Worm (Caenorhabditis elegans): ENCODE measurements around the gene ZK1127.4.
A peak's percentile ranks its signal among the peaks of the same experiment; 100 is the strongest.

The ZK1127.4 gene

ce11 chrII:7053649-7054048 is at the start of gene ZK1127.4:
TSS of gene ZK1127.4 (plus strand) at chrII:7053949.
- TF ChIP-seq nhr-12 (tag; optimal IDR thresholded peaks at IDR 0.05) (no peak), ceh-9 (tag; optimal IDR thresholded peaks at IDR 0.05) (no peak), nhr-28 (tag; optimal IDR thresholded peaks at IDR 0.05) (no peak), ztf-11 (tag; optimal IDR thresholded peaks at IDR 0.05) (no peak), egl-27 (tag; optimal IDR thresholded peaks at IDR 0.05) (no peak), skn-1 (tag; optimal IDR thresholded peaks at IDR 0.05) (no peak), elt-1 (tag; optimal IDR thresholded peaks at IDR 0.05) (no peak), egl-5 (tag; optimal IDR thresholded peaks at IDR 0.05) (no peak), nhr-76 (tag; optimal IDR thresholded peaks at IDR 0.05) (no peak), zag-1 (tag; optimal IDR thresholded peaks at IDR 0.05) (no peak), daf-12 (tag; optimal IDR thresholded peaks at IDR 0.05) (no peak), jun-1 (tag; optimal IDR thresholded peaks at IDR 0.05) (no peak), nhr-11 (tag; optimal IDR thresholded peaks at IDR 0.05) (no peak)

ce11 chrII:7012592-7012991 is 41.2 kb upstream of the ZK1127.4 start, which contains the start of gene sqv-7:
TSS of gene sqv-7 (minus strand) at chrII:7012692.
- TF ChIP-seq tbx-2 (tag; optimal IDR thresholded peaks at IDR 0.05) (no peak), ztf-4 (tag; optimal IDR thresholded peaks at IDR 0.05) (no peak), nhr-43 (tag; optimal IDR thresholded peaks at IDR 0.05; ENCODE audit: poor library complexity, severe bottlenecking) (no peak), snpc-4 (tag; optimal IDR thresholded peaks at IDR 0.05) (no peak), mml-1 (tag; optimal IDR thresholded peaks at IDR 0.05) (no peak), skn-1 (tag; optimal IDR thresholded peaks at IDR 0.05) (no peak), lin-39 (tag; optimal IDR thresholded peaks at IDR 0.05) (no peak), daf-12 (tag; optimal IDR thresholded peaks at IDR 0.05) (no peak), ZK546.5 (tag; optimal IDR thresholded peaks at IDR 0.05) (no peak), eor-1 (tag; optimal IDR thresholded peaks at IDR 0.05) (no peak), jun-1 (tag; optimal IDR thresholded peaks at IDR 0.05) (no peak), nhr-77 (tag; optimal IDR thresholded peaks at IDR 0.05) (no peak), ama-1 (optimal IDR thresholded peaks at IDR 0.05) (no peak), hmg-11 (tag; optimal IDR thresholded peaks at IDR 0.05) (no peak), lin-15B (tag; optimal IDR thresholded peaks at IDR 0.05) (no peak), nhr-28 (tag; optimal IDR thresholded peaks at IDR 0.05) (no peak)

ce11 chrII:7022370-7023001 is 31.3 kb upstream of the ZK1127.4 start, which contains the start of the genes lst-6 and lst-5:
TSS of gene lst-6 (minus strand) at chrII:7022509.
TSS of gene lst-5 (plus strand) at chrII:7022913.
- TF ChIP-seq nhr-67 (tag; optimal IDR thresholded peaks at IDR 0.05) (no peak), pha-4 (tag; optimal IDR thresholded peaks at IDR 0.05) (peak; percentile 76), ceh-16 (tag; optimal IDR thresholded peaks at IDR 0.05) (no peak), hmg-11 (tag; optimal IDR thresholded peaks at IDR 0.05) (peak; percentile 79), ceh-82 (tag; optimal IDR thresholded peaks at IDR 0.05) (no peak), nfya-1 (tag; optimal IDR thresholded peaks at IDR 0.05; ENCODE audit: insufficient read depth) (peak; percentile 67), tbx-2 (tag; optimal IDR thresholded peaks at IDR 0.05) (no peak), ZK546.5 (tag; optimal IDR thresholded peaks at IDR 0.05) (no peak), ztf-4 (tag; optimal IDR thresholded peaks at IDR 0.05) (no peak), aly-2 (tag; optimal IDR thresholded peaks at IDR 0.05) (no peak), ama-1 (optimal IDR thresholded peaks at IDR 0.05) (no peak), nhr-23 (tag; optimal IDR thresholded peaks at IDR 0.05) (no peak), pqm-1 (tag; optimal IDR thresholded peaks at IDR 0.05) (peak; percentile 30), elt-3 (tag; optimal IDR thresholded peaks at IDR 0.05) (no peak), ztf-11 (tag; optimal IDR thresholded peaks at IDR 0.05) (no peak), elt-2 (tag; optimal IDR thresholded peaks at IDR 0.05) (peak; percentile 94), ceh-28 (tag; optimal IDR thresholded peaks at IDR 0.05) (peak; percentile 34), egl-5 (tag; optimal IDR thresholded peaks at IDR 0.05) (no peak), fkh-10 (GFP tag; optimal IDR thresholded peaks at IDR 0.05) (peak; percentile 57), snpc-4 (tag; optimal IDR thresholded peaks at IDR 0.05) (peak; percentile 27), unc-39 (tag; optimal IDR thresholded peaks at IDR 0.05) (no peak), lin-15B (tag; optimal IDR thresholded peaks at IDR 0.05) (peak; percentile 72), unc-62 (GFP tag; optimal IDR thresholded peaks at IDR 0.05) (no peak), jun-1 (tag; optimal IDR thresholded peaks at IDR 0.05) (peak; percentile 47), nhr-12 (tag; optimal IDR thresholded peaks at IDR 0.05) (no peak), mdl-1 (tag; optimal IDR thresholded peaks at IDR 0.05) (no peak), lin-39 (tag; optimal IDR thresholded peaks at IDR 0.05) (no peak), nhr-77 (tag; optimal IDR thresholded peaks at IDR 0.05) (no peak), skn-1 (tag; optimal IDR thresholded peaks at IDR 0.05) (no peak)

Measured in whole organism, L3 larva.